Fruit fly (Drosophila melanogaster) whole organism, embryonic: ENCODE measurements around the gene Psn.

Experiments
- Adf1 ChIP-seq: fragments of 200-800 bp; sonication (Bioruptor generic); IDR thresholded peaks from 2 replicates; pipeline ENCODE4 v1.3.6; 2022; ENCODE audit warnings: missing biosample characterization, missing genetic modification characterization
- CG1024 ChIP-seq: fragments of 200-800 bp; sonication (Bioruptor generic); IDR thresholded peaks from 2 replicates; pipeline ENCODE4 v1.3.6; 2022; ENCODE audit warnings: missing biosample characterization, missing genetic modification characterization
- CG10959 ChIP-seq: fragments of 200-800 bp; sonication (Bioruptor generic); IDR thresholded peaks from 2 replicates; pipeline ENCODE4 v1.3.6; 2022; ENCODE audit warnings: missing biosample characterization, missing genetic modification characterization
- CG15011 ChIP-seq: fragments of 200-800 bp; sonication (Bioruptor generic); optimal IDR thresholded peaks from 3 replicates; lab custom pipeline; 2018; ENCODE audit warnings: missing biosample characterization, mild to moderate bottlenecking, missing genetic modification characterization
- CG15269 ChIP-seq: fragments of 200-800 bp; sonication (Bioruptor generic); optimal IDR thresholded peaks from 2 replicates; lab custom pipeline; 2018; ENCODE audit warnings: missing biosample characterization, mild to moderate bottlenecking, missing genetic modification characterization, moderate library complexity
- CG1603 ChIP-seq: fragments of 200-800 bp; sonication (Bioruptor generic); optimal IDR thresholded peaks from 2 replicates; lab custom pipeline; 2019; ENCODE audit warnings: missing biosample characterization, mild to moderate bottlenecking, missing genetic modification characterization, moderate library complexity
- CG18619 ChIP-seq: fragments of 200-800 bp; sonication (Bioruptor generic); optimal IDR thresholded peaks from 3 replicates; lab custom pipeline; 2017; ENCODE audit warnings: missing biosample characterization, mild to moderate bottlenecking, missing genetic modification characterization
- CG2199 ChIP-seq: fragments of 200-800 bp; sonication (Bioruptor generic); IDR thresholded peaks from 3 replicates; pipeline ENCODE4 v1.3.6; 2022; ENCODE audit warnings: missing biosample characterization, missing genetic modification characterization
- CG2889 ChIP-seq: fragments of 200-800 bp; sonication (Bioruptor generic); IDR thresholded peaks from 3 replicates; pipeline ENCODE4 v1.3.6; 2022; ENCODE audit warnings: missing biosample characterization, missing genetic modification characterization
- CG3838 ChIP-seq: fragments of 200-800 bp; sonication (Bioruptor generic); optimal IDR thresholded peaks from 3 replicates; lab custom pipeline; 2016; ENCODE audit warnings: missing biosample characterization, missing genetic modification characterization
- CG4820 ChIP-seq: fragments of 200-800 bp; sonication (Bioruptor generic); optimal IDR thresholded peaks from 3 replicates; lab custom pipeline; 2016; ENCODE audit warnings: missing biosample characterization, missing genetic modification characterization
- CG5953 ChIP-seq: fragments of 200-800 bp; sonication (Bioruptor generic); IDR thresholded peaks from 2 replicates; pipeline ENCODE4 v1.3.6; 2022; ENCODE audit warnings: missing biosample characterization, missing genetic modification characterization
- CG7372 ChIP-seq: fragments of 200-800 bp; sonication (Bioruptor generic); IDR thresholded peaks from 2 replicates; pipeline ENCODE4 v1.3.6; 2022; ENCODE audit warnings: missing biosample characterization, missing genetic modification characterization
- CoRest ChIP-seq: fragments of 200-800 bp; sonication (Bioruptor generic); optimal IDR thresholded peaks from 3 replicates; lab custom pipeline; 2018; ENCODE audit warnings: missing biosample characterization, mild to moderate bottlenecking, missing genetic modification characterization, moderate library complexity
- Doc3 ChIP-seq: fragments of 200-800 bp; sonication (Bioruptor generic); IDR thresholded peaks from 3 replicates; pipeline ENCODE4 v1.3.6; 2022; ENCODE audit warnings: missing biosample characterization, missing genetic modification characterization; ENCODE audit not compliant: partially characterized antibody
- E2f1 ChIP-seq: fragments of 200-800 bp; sonication (Bioruptor generic); IDR thresholded peaks from 2 replicates; pipeline ENCODE4 v1.3.6; 2022; ENCODE audit warnings: missing biosample characterization, missing genetic modification characterization
- ERR ChIP-seq: fragments of 200-800 bp; sonication (Bioruptor generic); optimal IDR thresholded peaks from 2 replicates; lab custom pipeline; 2016; ENCODE audit warnings: missing biosample characterization, missing genetic modification characterization
- Ets97D ChIP-seq: fragments of 200-800 bp; sonication (Bioruptor generic); optimal IDR thresholded peaks from 3 replicates; lab custom pipeline; 2016; ENCODE audit warnings: missing biosample characterization, missing genetic modification characterization
- Fer1 ChIP-seq: fragments of 200-800 bp; sonication (Bioruptor generic); optimal IDR thresholded peaks from 2 replicates; lab custom pipeline; 2017; ENCODE audit warnings: missing biosample characterization, mild to moderate bottlenecking, missing genetic modification characterization
- HLH3B ChIP-seq: fragments of 200-800 bp; sonication (Bioruptor generic); IDR thresholded peaks from 2 replicates; pipeline ENCODE4 v1.3.6; 2022; ENCODE audit warnings: missing biosample characterization, missing genetic modification characterization
- Hr39 ChIP-seq: fragments of >200 bp; optimal IDR thresholded peaks from 2 replicates; lab custom pipeline; 2017
- NC2α ChIP-seq: fragments of 200-800 bp; sonication (Bioruptor generic); optimal IDR thresholded peaks from 2 replicates; lab custom pipeline; 2016; ENCODE audit warnings: missing biosample characterization, missing genetic modification characterization
- NK7.1 ChIP-seq: fragments of 200-800 bp; sonication (Bioruptor generic); optimal IDR thresholded peaks from 3 replicates; lab custom pipeline; 2016; ENCODE audit warnings: missing biosample characterization, missing genetic modification characterization
- Oaz ChIP-seq: fragments of 200-800 bp; sonication (Bioruptor generic); IDR thresholded peaks from 2 replicates; pipeline ENCODE4 v1.3.6; 2022; ENCODE audit warnings: missing biosample characterization, missing genetic modification characterization
- Opbp ChIP-seq: fragments of 200-800 bp; sonication (Bioruptor generic); IDR thresholded peaks from 3 replicates; pipeline ENCODE4 v1.3.6; 2022; ENCODE audit warnings: missing biosample characterization, missing genetic modification characterization; ENCODE audit not compliant: partially characterized antibody
- crol ChIP-seq: fragments of 200-800 bp; sonication (Bioruptor generic); IDR thresholded peaks from 2 replicates; pipeline ENCODE4 v1.3.6; 2022; ENCODE audit warnings: missing biosample characterization, missing genetic modification characterization
- disco-r ChIP-seq: fragments of 200-800 bp; sonication (Bioruptor generic); optimal IDR thresholded peaks from 2 replicates; lab custom pipeline; 2016; ENCODE audit warnings: missing biosample characterization, missing genetic modification characterization
- en ChIP-seq: fragments of 200-800 bp; sonication (Bioruptor generic); optimal IDR thresholded peaks from 2 replicates; lab custom pipeline; 2016; ENCODE audit warnings: missing biosample characterization, missing genetic modification characterization
- eve ChIP-seq, 2 experiments: fragments of >200 bp; optimal IDR thresholded peaks; 2 replicates each; lab custom pipeline; 2017; ENCODE audit warnings: missing biosample characterization in 2 of 2, missing genetic modification characterization in 2 of 2
- gsb-n ChIP-seq: fragments of 200-800 bp; sonication (Bioruptor generic); optimal IDR thresholded peaks from 3 replicates; lab custom pipeline; 2018; ENCODE audit warnings: missing biosample characterization, mild to moderate bottlenecking, missing genetic modification characterization
- gt ChIP-seq: fragments of 200-800 bp; sonication (Bioruptor generic); IDR thresholded peaks from 2 replicates; pipeline ENCODE4 v1.3.6; 2022; ENCODE audit warnings: missing biosample characterization, missing genetic modification characterization
- hkb ChIP-seq, 2 experiments: fragments of 200-800 bp in 1 of 2; fragments of >200 bp in 1 of 2; sonication (Bioruptor generic) in 1 of 2; IDR thresholded peaks in 1 of 2; optimal IDR thresholded peaks in 1 of 2; 2 replicates each; pipeline versions ENCODE4 v1.3.6 to Lab custom; 2017 to 2022; ENCODE audit warnings: missing biosample characterization in 1 of 2, missing genetic modification characterization in 1 of 2
- hth ChIP-seq: fragments of >200 bp; optimal IDR thresholded peaks from 2 replicates; lab custom pipeline; 2017; ENCODE audit warnings: inconsistent platforms
- jumu ChIP-seq: fragments of 200-800 bp; sonication (Bioruptor generic); optimal IDR thresholded peaks from 3 replicates; lab custom pipeline; 2016; ENCODE audit warnings: missing biosample characterization, missing genetic modification characterization
- klu ChIP-seq: fragments of 200-800 bp; sonication (Bioruptor generic); IDR thresholded peaks from 2 replicates; pipeline ENCODE4 v1.3.6; 2022; ENCODE audit warnings: missing biosample characterization, missing genetic modification characterization
- lola ChIP-seq, 3 experiments: fragments of >200 bp in 2 of 3; fragments of 200-800 bp in 1 of 3; sonication (Bioruptor generic) in 1 of 3; optimal IDR thresholded peaks; 2 replicates each; lab custom pipeline; 2017 to 2019; ENCODE audit warnings: missing biosample characterization in 3 of 3, missing genetic modification characterization in 3 of 3, mild to moderate bottlenecking in 1 of 3, moderate library complexity in 1 of 3
- mirr ChIP-seq: fragments of 200-800 bp; sonication (Bioruptor generic); optimal IDR thresholded peaks from 3 replicates; lab custom pipeline; 2018; ENCODE audit warnings: missing biosample characterization, mild to moderate bottlenecking, missing genetic modification characterization
- nmo ChIP-seq: fragments of 200-800 bp; sonication (Bioruptor generic); optimal IDR thresholded peaks from 2 replicates; lab custom pipeline; 2018; ENCODE audit warnings: missing biosample characterization, mild to moderate bottlenecking, missing genetic modification characterization, moderate library complexity
- pan ChIP-seq, 4 experiments: fragments of >200 bp in 3 of 4; fragments of 200-800 bp in 1 of 4; sonication (Bioruptor generic) in 1 of 4; optimal IDR thresholded peaks in 3 of 4; IDR thresholded peaks in 1 of 4; 2 replicates each; pipeline versions ENCODE4 v1.3.6 to Lab custom; 2017 to 2022; ENCODE audit warnings: missing biosample characterization in 2 of 4, missing genetic modification characterization in 2 of 4, mixed read lengths in 1 of 4
- pita ChIP-seq: fragments of 200-800 bp; sonication (Bioruptor generic); optimal IDR thresholded peaks from 2 replicates; lab custom pipeline; 2017; ENCODE audit warnings: missing biosample characterization, mild to moderate bottlenecking, missing genetic modification characterization
- rib ChIP-seq: fragments of 200-800 bp; sonication (Bioruptor generic); IDR thresholded peaks from 2 replicates; pipeline ENCODE4 v1.3.6; 2022; ENCODE audit warnings: missing biosample characterization, missing genetic modification characterization
- salm ChIP-seq: fragments of 200-800 bp; sonication (Bioruptor generic); optimal IDR thresholded peaks from 2 replicates; lab custom pipeline; 2018; ENCODE audit warnings: missing biosample characterization, mild to moderate bottlenecking, missing genetic modification characterization
- sd ChIP-seq: fragments of 200-800 bp; sonication (Bioruptor generic); optimal IDR thresholded peaks from 3 replicates; lab custom pipeline; 2018; ENCODE audit warnings: missing biosample characterization, mild to moderate bottlenecking, missing genetic modification characterization, moderate library complexity
- sisA ChIP-seq: fragments of 200-800 bp; sonication (Bioruptor generic); IDR thresholded peaks from 2 replicates; pipeline ENCODE4 v1.3.6; 2022; ENCODE audit warnings: missing biosample characterization, missing genetic modification characterization
- tgo ChIP-seq: fragments of 200-800 bp; sonication (Bioruptor generic); IDR thresholded peaks from 3 replicates; pipeline ENCODE4 v1.3.6; 2022; ENCODE audit warnings: missing biosample characterization, missing genetic modification characterization
- tna ChIP-seq: fragments of 200-800 bp; sonication (Bioruptor generic); IDR thresholded peaks from 2 replicates; pipeline ENCODE4 v1.3.6; 2022; ENCODE audit warnings: missing biosample characterization, missing genetic modification characterization; ENCODE audit not compliant: partially characterized antibody

The Psn gene

DNA sequence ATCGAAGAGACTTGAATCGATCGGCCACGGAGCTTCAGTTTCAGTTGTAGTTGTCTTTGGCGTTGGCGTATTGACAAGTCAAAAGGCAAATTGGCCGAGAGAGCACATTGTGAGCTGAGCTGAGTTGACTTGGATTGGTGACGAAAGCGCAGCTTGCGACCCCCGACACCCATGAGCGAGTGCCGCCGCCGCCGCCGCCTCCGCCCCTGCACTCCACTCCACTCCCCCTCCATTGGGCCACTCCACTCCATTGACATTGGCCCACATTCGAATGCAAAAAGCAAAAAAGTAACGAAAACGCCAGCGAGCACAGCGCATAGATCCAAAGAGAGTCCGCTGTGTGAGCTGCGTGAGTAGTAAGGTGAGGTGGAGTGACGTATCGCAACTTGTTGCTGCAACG, 34.5 kb upstream of the Psn start (continued):
- no peak for TF ChIP-seq Doc3 (GFP tag; lab: Robert Waterston, UW)
- no peak for TF ChIP-seq hkb (optimal IDR thresholded peaks at IDR 0.05; lab: Kevin White, UChicago)
- TF ChIP-seq hkb (GFP tag; IDR thresholded peaks at IDR 0.05; lab: Robert Waterston, UW) = 0 out of 2 replicates have a peak, but pooled peaks have one; percentile 18
- peak; percentile 20; the same call in 1 of the 2 replicates for TF ChIP-seq E2f1 (GFP tag; lab: Robert Waterston, UW)
- TF ChIP-seq tna (GFP tag; lab: Robert Waterston, UW) = 0 out of 2 replicates have a peak, but pooled peaks have one; percentile 30
- peak; percentile 1 for TF ChIP-seq CG15269 (tag; lab: Kevin White, UChicago)
- TF ChIP-seq Opbp (GFP tag; lab: Robert Waterston, UW) = 0 out of 3 replicates have a peak, but pooled peaks have one; percentile 22
- no peak for TF ChIP-seq gt (GFP tag; lab: Robert Waterston, UW)
- TF ChIP-seq HLH3B (GFP tag; lab: Robert Waterston, UW) = 0 out of 2 replicates have a peak, but pooled peaks have one; percentile 6

DNA sequence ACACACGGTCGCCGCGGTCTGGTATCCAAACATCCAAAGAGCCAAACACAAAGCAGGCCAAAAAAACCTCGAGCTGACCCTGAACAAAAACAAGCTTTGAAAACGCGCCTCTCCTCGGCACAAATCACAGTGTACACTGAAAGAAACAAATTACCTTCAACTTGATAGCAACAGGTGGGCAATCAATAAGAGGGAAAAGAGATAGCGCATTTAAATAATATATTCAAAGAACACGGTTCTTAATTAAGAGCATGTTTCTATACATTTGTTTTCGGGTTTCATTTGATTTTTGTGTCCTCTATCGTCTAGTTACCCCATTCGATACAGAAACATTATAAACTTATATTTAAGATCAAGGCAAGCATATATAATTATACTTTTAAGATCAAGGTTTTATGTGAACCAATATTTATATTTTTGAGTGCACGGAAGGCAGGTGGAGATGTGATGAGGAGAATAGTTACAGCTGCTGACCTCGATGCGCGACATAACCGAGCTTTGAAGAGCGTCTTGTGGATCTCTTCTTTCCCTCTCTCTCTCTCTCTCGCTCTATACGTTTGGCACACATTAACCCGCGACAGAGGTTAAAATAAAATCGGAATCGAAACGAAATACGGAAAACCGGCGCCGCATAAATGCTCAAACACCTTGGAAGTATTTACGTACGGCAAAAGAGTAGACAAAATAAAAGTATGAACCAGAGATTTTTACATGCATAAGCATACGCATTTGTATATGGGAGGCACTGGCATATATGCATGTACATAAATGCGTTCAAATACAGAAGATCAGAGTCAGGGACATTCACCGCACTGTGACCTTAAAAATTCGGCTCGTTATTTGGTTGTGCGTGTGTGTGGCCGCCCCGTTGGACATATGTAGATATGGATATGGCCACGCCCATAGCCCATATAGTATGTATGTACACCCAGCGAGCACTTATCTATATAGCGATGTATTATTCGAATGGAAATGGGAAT, 33.7 kb upstream of the Psn start:
- TF ChIP-seq CG4820 = peak; percentile 74
- peak; percentile 65; the same call in 1 of the 2 replicates for TF ChIP-seq klu
- peak; percentile 32 for TF ChIP-seq Adf1 (GFP tag; lab: Robert Waterston, UW)
- peak in 1 of 3 experiments; percentile 81 for TF ChIP-seq lola (GFP tag; optimal IDR thresholded peaks at IDR 0.05; lab: Kevin White, UChicago)
- 0 out of 2 replicates have a peak, but pooled peaks have one; percentile 17 for TF ChIP-seq CG1024 (GFP tag; lab: Robert Waterston, UW)
- TF ChIP-seq sd (tag; lab: Kevin White, UChicago) = peak; percentile 66
- TF ChIP-seq Ets97D (GFP tag; lab: Kevin White, UChicago) = peak; percentile 20
- TF ChIP-seq CG5953 (GFP tag; lab: Robert Waterston, UW) = no peak; the same call in 1 of the 2 replicates
- TF ChIP-seq CG1603 (tag; lab: Kevin White, UChicago) = peak; percentile 55
- TF ChIP-seq gsb-n (tag; lab: Kevin White, UChicago) = peak; percentile 76
- TF ChIP-seq CG3838 (GFP tag; lab: Kevin White, UChicago) = peak; percentile 19
- no peak for TF ChIP-seq Hr39 (lab: Kevin White, UChicago)
- TF ChIP-seq CG2889 (GFP tag; lab: Robert Waterston, UW) = peak; percentile 33; the same call in 1 of the 3 replicates
- peak; percentile 42 for TF ChIP-seq NC2α
- peak; percentile 63 for TF ChIP-seq jumu
- peak; percentile 85 for TF ChIP-seq Fer1 (GFP tag; lab: Kevin White, UChicago)
- TF ChIP-seq rib (GFP tag; lab: Robert Waterston, UW) = no peak
- no peak for TF ChIP-seq pan (optimal IDR thresholded peaks at IDR 0.05; lab: Kevin White, UChicago)
- peak in 1 of 2 experiments; percentile 73 for TF ChIP-seq pan (GFP tag; optimal IDR thresholded peaks at IDR 0.05 in 1 of 2, IDR thresholded peaks at IDR 0.05 in 1 of 2)
- no peak; the same call in 2 of the 3 replicates for TF ChIP-seq CG2199 (GFP tag; lab: Robert Waterston, UW)
- TF ChIP-seq nmo (GFP tag; lab: Kevin White, UChicago) = peak; percentile 91
- peak; percentile 88 for TF ChIP-seq CG18619
- 0 out of 2 replicates have a peak, but pooled peaks have one; percentile 46 for TF ChIP-seq CG10959
- peak; percentile 70 for TF ChIP-seq CG15011 (GFP tag; lab: Kevin White, UChicago)
- TF ChIP-seq CG7372 (GFP tag; lab: Robert Waterston, UW) = peak; percentile 71
- TF ChIP-seq mirr (GFP tag; lab: Kevin White, UChicago) = peak; percentile 80
- peak; percentile 77 for TF ChIP-seq salm (tag; lab: Kevin White, UChicago)
- TF ChIP-seq tgo (GFP tag; lab: Robert Waterston, UW) = peak; percentile 79
- no peak for TF ChIP-seq hth (lab: Kevin White, UChicago)
- TF ChIP-seq sisA (GFP tag; lab: Robert Waterston, UW) = peak; percentile 83
- TF ChIP-seq CoRest (tag; lab: Kevin White, UChicago) = peak; percentile 93
- TF ChIP-seq NK7.1 = peak; percentile 54
- TF ChIP-seq eve (GFP tag; optimal IDR thresholded peaks at IDR 0.05; lab: Kevin White, UChicago) = peak in 1 of 2 experiments; percentile 95
- TF ChIP-seq en (GFP tag; lab: Kevin White, UChicago) = peak; percentile 2
- peak; percentile 3 for TF ChIP-seq ERR (GFP tag; lab: Kevin White, UChicago)
- peak; percentile 59 for TF ChIP-seq Oaz (GFP tag; lab: Robert Waterston, UW)
- no peak for TF ChIP-seq pita (GFP tag; lab: Kevin White, UChicago)
- TF ChIP-seq crol (GFP tag; lab: Robert Waterston, UW) = no peak
- TF ChIP-seq disco-r = peak; percentile 72
